Fruit fly (Drosophila melanogaster) whole organism, pupa: ENCODE data around the gene trol.
A peak's percentile ranks its signal among the peaks of the same experiment; 100 is the strongest.

Experiments used
- CG10348 ChIP-seq: fragments of 200-800 bp; sonication (Bioruptor generic); IDR thresholded peaks from 2 replicates; pipeline ENCODE4 v1.3.6; 2022; ENCODE audit warnings: missing biosample characterization, missing genetic modification characterization
- CG12605 ChIP-seq: fragments of 200-800 bp; sonication (Bioruptor generic); IDR thresholded peaks from 2 replicates; pipeline ENCODE4 v1.3.6; 2022; ENCODE audit warnings: missing biosample characterization, missing genetic modification characterization
- CG13204 ChIP-seq: fragments of 200-800 bp; sonication (Bioruptor generic); optimal IDR thresholded peaks from 2 replicates; lab custom pipeline; 2018; ENCODE audit warnings: missing biosample characterization, mild to moderate bottlenecking, missing genetic modification characterization, moderate library complexity
- CG14655 ChIP-seq: fragments of 200-800 bp; sonication (Bioruptor generic); optimal IDR thresholded peaks from 3 replicates; lab custom pipeline; 2017; ENCODE audit warnings: mild to moderate bottlenecking, missing biosample characterization, missing genetic modification reagents, missing genetic modification characterization
- CG15710 ChIP-seq: fragments of 200-800 bp; sonication (Bioruptor generic); optimal IDR thresholded peaks from 2 replicates; lab custom pipeline; 2018; ENCODE audit warnings: missing biosample characterization, mild to moderate bottlenecking, missing genetic modification characterization, moderate library complexity
- CG17806 ChIP-seq: fragments of 200-800 bp; sonication (Bioruptor generic); optimal IDR thresholded peaks from 2 replicates; lab custom pipeline; 2018; ENCODE audit warnings: missing biosample characterization, mild to moderate bottlenecking, missing genetic modification characterization, moderate library complexity
- CG32121 ChIP-seq: fragments of 200-800 bp; sonication (Bioruptor generic); IDR thresholded peaks from 2 replicates; pipeline ENCODE4 v1.3.6; 2022; ENCODE audit warnings: missing biosample characterization, missing genetic modification characterization
- CG34367 ChIP-seq: fragments of 200-800 bp; sonication (Bioruptor generic); optimal IDR thresholded peaks from 2 replicates; lab custom pipeline; 2018; ENCODE audit warnings: missing biosample characterization, mild to moderate bottlenecking, missing genetic modification characterization
- CG4496 ChIP-seq: fragments of 200-800 bp; sonication (Bioruptor generic); IDR thresholded peaks from 3 replicates; pipeline ENCODE4 v1.3.6; 2022; ENCODE audit warnings: missing biosample characterization, missing genetic modification characterization
- CG8159 ChIP-seq: fragments of 200-800 bp; sonication (Bioruptor generic); optimal IDR thresholded peaks from 3 replicates; lab custom pipeline; 2018; ENCODE audit warnings: missing biosample characterization, mild to moderate bottlenecking, missing genetic modification characterization, moderate library complexity
- CG8301 ChIP-seq: fragments of 200-800 bp; sonication (Bioruptor generic); optimal IDR thresholded peaks from 2 replicates; lab custom pipeline; 2018; ENCODE audit warnings: missing biosample characterization, mild to moderate bottlenecking, missing genetic modification characterization
- CG9948 ChIP-seq: fragments of 200-800 bp; sonication (Bioruptor generic); optimal IDR thresholded peaks from 2 replicates; lab custom pipeline; 2018; ENCODE audit warnings: missing biosample characterization, mild to moderate bottlenecking, missing genetic modification characterization, moderate library complexity
- D1 ChIP-seq: fragments of 200-800 bp; sonication (Bioruptor generic); optimal IDR thresholded peaks from 2 replicates; lab custom pipeline; 2018; ENCODE audit warnings: missing biosample characterization, mild to moderate bottlenecking, missing genetic modification characterization, moderate library complexity
- EcR ChIP-seq: fragments of 200-800 bp; sonication (Bioruptor generic); optimal IDR thresholded peaks from 3 replicates; lab custom pipeline; 2019; ENCODE audit warnings: missing biosample characterization, missing genetic modification characterization, mild to moderate bottlenecking, moderate library complexity, missing genetic modification reagents
- Ets98B ChIP-seq: fragments of 200-800 bp; sonication (Bioruptor generic); IDR thresholded peaks from 2 replicates; pipeline ENCODE4 v1.3.6; 2022; ENCODE audit warnings: missing biosample characterization, missing genetic modification characterization
- Pif1A ChIP-seq: fragments of 200-800 bp; sonication (Bioruptor generic); optimal IDR thresholded peaks from 3 replicates; lab custom pipeline; 2016; ENCODE audit warnings: missing biosample characterization, missing genetic modification characterization
- Pif1B ChIP-seq: fragments of 200-800 bp; sonication (Bioruptor generic); optimal IDR thresholded peaks from 3 replicates; lab custom pipeline; 2016; ENCODE audit warnings: missing biosample characterization, missing genetic modification characterization
- Snoo ChIP-seq: fragments of 200-800 bp; sonication (Bioruptor generic); optimal IDR thresholded peaks from 3 replicates; lab custom pipeline; 2017; ENCODE audit warnings: missing biosample characterization, mild to moderate bottlenecking, missing genetic modification characterization, inconsistent platforms
- fd96Ca ChIP-seq: fragments of 200-800 bp; sonication (Bioruptor generic); IDR thresholded peaks from 3 replicates; pipeline ENCODE4 v1.3.6; 2022; ENCODE audit warnings: missing biosample characterization, missing genetic modification characterization
- gl ChIP-seq: fragments of 200-800 bp; sonication (Bioruptor generic); optimal IDR thresholded peaks from 2 replicates; lab custom pipeline; 2018; ENCODE audit warnings: missing biosample characterization, mild to moderate bottlenecking, missing genetic modification characterization
- rn ChIP-seq: fragments of 200-800 bp; sonication (Bioruptor generic); IDR thresholded peaks from 2 replicates; pipeline ENCODE4 v1.3.6; 2022; ENCODE audit warnings: missing biosample characterization, missing genetic modification characterization

Gene trol

dm6 chrX:2536136-2536535 is 9.1 kb downstream of the trol start:
- peak; percentile 60 for TF ChIP-seq CG12605
- no peak for TF ChIP-seq Snoo (tag; lab: Kevin White, UChicago)
- no peak for TF ChIP-seq D1 (tag; lab: Kevin White, UChicago)
- peak; percentile 81 for TF ChIP-seq Pif1B (GFP tag; lab: Kevin White, UChicago)
- peak; percentile 77 for TF ChIP-seq CG9948 (tag; lab: Kevin White, UChicago)
- TF ChIP-seq CG17806 (tag; lab: Kevin White, UChicago) = peak; percentile 64
- peak; percentile 90 for TF ChIP-seq CG15710
- no peak for TF ChIP-seq CG10348 (GFP tag; lab: Robert Waterston, UW)
- TF ChIP-seq gl (tag; lab: Kevin White, UChicago) = peak; percentile 31
- peak; percentile 89 for TF ChIP-seq Pif1A
- TF ChIP-seq EcR = no peak
- peak; percentile 71 for TF ChIP-seq CG34367 (tag; lab: Kevin White, UChicago)
- peak; percentile 67 for TF ChIP-seq Ets98B
- TF ChIP-seq fd96Ca (GFP tag; lab: Robert Waterston, UW) = peak; percentile 88
- peak; percentile 77 for TF ChIP-seq CG8159
- peak; percentile 92 for TF ChIP-seq CG4496 (GFP tag; lab: Robert Waterston, UW)
- TF ChIP-seq CG13204 (GFP tag; lab: Kevin White, UChicago) = peak; percentile 55
- peak; percentile 66 for TF ChIP-seq rn
- TF ChIP-seq CG32121 = peak; percentile 76
- peak; percentile 48 for TF ChIP-seq CG8301
- TF ChIP-seq CG14655 (GFP tag; lab: Kevin White, UChicago) = peak; percentile 70

dm6 chrX:2534951-2535693 is 10.1 kb downstream of the trol start:
- TF ChIP-seq Pif1B (GFP tag; lab: Kevin White, UChicago) (no peak), CG4496 (GFP tag; lab: Robert Waterston, UW) (peak; percentile 54; the same call in 2 of the 3 replicates), Ets98B (peak; percentile 47; the same call in 1 of the 2 replicates), CG32121 (peak; percentile 40; the same call in 1 of the 2 replicates), fd96Ca (GFP tag; lab: Robert Waterston, UW) (no peak)
- TF ChIP-seq, all 21 proteins: peak for 3

- TF ChIP-seq Snoo (tag; lab: Kevin White, UChicago) = peak; percentile 11
- no peak for TF ChIP-seq D1 (tag; lab: Kevin White, UChicago)
- TF ChIP-seq CG15710 = peak; percentile 57
- TF ChIP-seq fd96Ca (GFP tag; lab: Robert Waterston, UW) = peak; percentile 93
- TF ChIP-seq CG12605 = peak; percentile 79
- peak; percentile 48 for TF ChIP-seq CG8159
- peak; percentile 48 for TF ChIP-seq CG17806 (tag; lab: Kevin White, UChicago)
- peak; percentile 74 for TF ChIP-seq CG14655 (GFP tag; lab: Kevin White, UChicago)
- peak; percentile 72 for TF ChIP-seq Pif1A
- peak; percentile 78 for TF ChIP-seq CG8301
- peak; percentile 68 for TF ChIP-seq Pif1B (GFP tag; lab: Kevin White, UChicago)
- peak; percentile 95 for TF ChIP-seq CG4496 (GFP tag; lab: Robert Waterston, UW)
- peak; percentile 35 for TF ChIP-seq gl (tag; lab: Kevin White, UChicago)
- TF ChIP-seq Ets98B = peak; percentile 92
- TF ChIP-seq CG34367 (tag; lab: Kevin White, UChicago) = peak; percentile 61
- TF ChIP-seq CG9948 (tag; lab: Kevin White, UChicago) = peak; percentile 62
- TF ChIP-seq CG13204 (GFP tag; lab: Kevin White, UChicago) = no peak
- peak; percentile 89 for TF ChIP-seq CG32121
- no peak for TF ChIP-seq EcR
- peak; percentile 73; the same call in 1 of the 2 replicates for TF ChIP-seq rn
- peak; percentile 64 for TF ChIP-seq CG10348 (GFP tag; lab: Robert Waterston, UW)
These were observed 11.3 kb downstream of the trol start for dm6 chrX:2533843-2534473.

DNA sequence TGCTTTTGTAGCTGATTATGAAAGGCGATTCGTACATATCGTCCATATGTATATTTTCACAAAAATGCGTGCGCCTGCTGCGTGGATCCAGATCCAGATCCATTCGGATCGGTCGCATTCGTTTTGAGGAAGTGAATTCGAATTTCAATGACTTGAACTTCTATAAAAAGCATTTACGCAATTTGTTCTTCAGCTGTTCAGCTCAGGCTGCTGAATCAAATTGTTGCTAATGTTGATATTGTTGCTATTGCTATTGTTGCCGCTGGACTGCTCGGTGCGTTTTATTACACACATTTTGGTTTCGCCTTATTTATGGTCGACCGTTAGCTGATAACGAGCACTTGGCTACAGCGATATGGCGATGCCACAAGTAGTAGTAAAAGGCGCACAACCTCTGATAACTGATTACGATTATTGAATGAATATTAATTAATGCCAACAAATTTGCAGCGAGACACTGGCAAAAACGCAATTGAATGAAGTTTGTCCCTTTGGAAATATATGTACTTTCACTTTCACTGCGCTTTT is 13.9 kb downstream of the trol start:
- no peak for TF ChIP-seq CG8301
- TF ChIP-seq gl (tag; lab: Kevin White, UChicago) = no peak
- no peak for TF ChIP-seq Snoo (tag; lab: Kevin White, UChicago)
- TF ChIP-seq rn = no peak

DNA sequence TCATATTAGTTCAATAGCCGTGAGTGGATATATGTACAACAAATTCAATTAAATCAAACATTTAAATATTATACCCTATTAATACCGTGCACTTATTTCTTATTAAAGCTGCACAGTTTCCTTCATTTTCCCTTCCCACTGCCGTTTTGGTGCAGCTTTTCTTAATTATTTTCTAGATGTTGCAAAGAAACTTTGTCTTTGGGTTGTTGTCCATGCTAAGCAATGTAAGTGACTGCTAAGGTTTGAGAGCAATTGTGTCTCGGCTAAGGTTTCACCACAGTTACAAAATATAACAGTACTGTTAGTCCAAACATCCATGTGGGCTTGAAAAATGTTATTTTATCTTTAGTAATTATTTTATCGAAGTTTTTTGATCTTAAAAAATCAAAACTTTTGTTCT is 20.8 kb downstream of the trol start:
- TF ChIP-seq CG13204 (GFP tag; lab: Kevin White, UChicago) (no peak), D1 (tag; lab: Kevin White, UChicago) (no peak), CG15710 (no peak), Snoo (tag; lab: Kevin White, UChicago) (no peak), CG34367 (tag; lab: Kevin White, UChicago) (no peak), Pif1A (no peak), EcR (no peak), gl (tag; lab: Kevin White, UChicago) (no peak), rn (no peak)

dm6 chrX:2518361-2518760 is 26.9 kb downstream of the trol start:
- peak; percentile 70 for TF ChIP-seq Pif1A
- peak; percentile 71 for TF ChIP-seq CG9948 (tag; lab: Kevin White, UChicago)
- TF ChIP-seq CG4496 (GFP tag; lab: Robert Waterston, UW) = peak; percentile 81
- TF ChIP-seq D1 (tag; lab: Kevin White, UChicago) = peak; percentile 30
- 0 out of 2 replicates have a peak, but pooled peaks have one; percentile 22 for TF ChIP-seq rn
- TF ChIP-seq CG15710 = peak; percentile 72
- no peak for TF ChIP-seq CG10348 (GFP tag; lab: Robert Waterston, UW)
- TF ChIP-seq CG8301 = peak; percentile 52
- peak; percentile 17 for TF ChIP-seq gl (tag; lab: Kevin White, UChicago)
- peak; percentile 68 for TF ChIP-seq CG14655 (GFP tag; lab: Kevin White, UChicago)
- TF ChIP-seq fd96Ca (GFP tag; lab: Robert Waterston, UW) = peak; percentile 78
- TF ChIP-seq Pif1B (GFP tag; lab: Kevin White, UChicago) = peak; percentile 59
- TF ChIP-seq Ets98B = peak; percentile 59
- no peak for TF ChIP-seq CG13204 (GFP tag; lab: Kevin White, UChicago)
- TF ChIP-seq CG12605 = peak; percentile 49; the same call in 1 of the 2 replicates
- peak; percentile 62 for TF ChIP-seq CG34367 (tag; lab: Kevin White, UChicago)
- TF ChIP-seq Snoo (tag; lab: Kevin White, UChicago) = peak; percentile 34
- peak; percentile 58 for TF ChIP-seq CG8159
- TF ChIP-seq CG32121 = 0 out of 2 replicates have a peak, but pooled peaks have one; percentile 18
- TF ChIP-seq CG17806 (tag; lab: Kevin White, UChicago) = peak; percentile 67
- no peak for TF ChIP-seq EcR
